Worm (Caenorhabditis elegans) whole organism, L2 larva: ENCODE data around the gene ndnf-1.

ENCODE experiments used
- F13H6.1 ChIP-seq: sonication (generic microtip); optimal IDR thresholded peaks from 2 replicates; lab custom pipeline; 2016; ENCODE audit warnings: missing genetic modification characterization, missing compliant biosample characterization
- alr-1 ChIP-seq: fragments of 150-350 bp; optimal IDR thresholded peaks from 2 replicates; lab custom pipeline; 2014; ENCODE audit warnings: missing biosample characterization, missing genetic modification characterization
- aly-2 ChIP-seq: fragments of 150-350 bp; optimal IDR thresholded peaks from 2 replicates; lab custom pipeline; 2014; ENCODE audit warnings: missing biosample characterization, missing genetic modification characterization
- ama-1 ChIP-seq: fragments of 150-350 bp; optimal IDR thresholded peaks from 2 replicates; lab custom pipeline; 2018; ENCODE audit warnings: inconsistent platforms
- fos-1 ChIP-seq: fragments of 150-350 bp; optimal IDR thresholded peaks from 2 replicates; lab custom pipeline; 2014; ENCODE audit warnings: missing biosample characterization, missing genetic modification characterization
- lin-13 ChIP-seq: fragments of 150-350 bp; optimal IDR thresholded peaks from 2 replicates; lab custom pipeline; 2014; ENCODE audit warnings: missing biosample characterization, missing genetic modification reagents, missing genetic modification characterization
- lsy-2 ChIP-seq, 2 experiments: fragments of 150-350 bp in 1 of 2; sonication (generic microtip) in 1 of 2; optimal IDR thresholded peaks; 2 replicates each; lab custom pipeline; 2014 to 2017; ENCODE audit warnings: missing biosample characterization in 2 of 2, missing genetic modification characterization in 2 of 2
- nhr-12 ChIP-seq: fragments of 150-350 bp; optimal IDR thresholded peaks from 2 replicates; lab custom pipeline; 2014; ENCODE audit warnings: missing biosample characterization, missing genetic modification characterization
- nhr-25 ChIP-seq: fragments of 150-350 bp; sonication (generic microtip); optimal IDR thresholded peaks from 3 replicates; lab custom pipeline; 2014; ENCODE audit warnings: missing biosample characterization, missing genetic modification characterization
- zag-1 ChIP-seq: fragments of 150-350 bp; optimal IDR thresholded peaks from 2 replicates; lab custom pipeline; 2014; ENCODE audit warnings: missing biosample characterization, missing genetic modification characterization
- ztf-11 ChIP-seq: sonication (generic microtip); optimal IDR thresholded peaks from 2 replicates; lab custom pipeline; 2017; ENCODE audit warnings: missing biosample characterization, missing genetic modification characterization

- TF ChIP-seq alr-1 (tag; lab: Kevin White, UChicago) (no peak), fos-1 (tag; lab: Kevin White, UChicago) (no peak), lsy-2 (tag; optimal IDR thresholded peaks at IDR 0.05; lab: Kevin White, UChicago) (no peak), ama-1 (lab: Kevin White, UChicago) (no peak), lin-13 (GFP tag; lab: Kevin White, UChicago) (no peak), nhr-12 (tag; lab: Kevin White, UChicago) (no peak), F13H6.1 (tag; lab: Kevin White, UChicago) (no peak), ztf-11 (tag; lab: Kevin White, UChicago) (no peak), zag-1 (tag; lab: Kevin White, UChicago) (no peak), aly-2 (tag; lab: Kevin White, UChicago) (no peak), nhr-25 (tag; lab: Kevin White, UChicago) (no peak)
Observed at ce11 chrIV:3037932-3038331, 9.2 kb upstream of the ndnf-1 start.
